Worm (Caenorhabditis elegans) whole organism, mixed stage, embryonic: Measurements from ENCODE around the gene mpz-6.
"Not testable (repeated sequence)": the region's sequence is repeated elsewhere in the genome, so short reads cannot be mapped to it uniquely, and the experiment has no call there.

ENCODE experiments used
- M03D4.4 ChIP-seq: sonication (generic microtip); optimal IDR thresholded peaks from 2 replicates; lab custom pipeline; 2017; ENCODE audit warnings: mild to moderate bottlenecking, missing genetic modification characterization, missing compliant biosample characterization
- blmp-1 ChIP-seq: fragments of 150-350 bp; optimal IDR thresholded peaks from 2 replicates; lab custom pipeline; 2014; ENCODE audit warnings: missing biosample characterization, missing genetic modification characterization
- ceh-39 ChIP-seq: fragments of 150-350 bp; optimal IDR thresholded peaks from 2 replicates; lab custom pipeline; 2014; ENCODE audit warnings: missing biosample characterization, missing genetic modification characterization
- ceh-43 ChIP-seq: fragments of 200-800 bp; sonication (Bioruptor generic); optimal IDR thresholded peaks from 2 replicates; lab custom pipeline; 2018; ENCODE audit warnings: mild to moderate bottlenecking, missing genetic modification characterization, moderate library complexity, missing compliant biosample characterization
- ceh-83 ChIP-seq: fragments of 200-800 bp; sonication (Bioruptor generic); optimal IDR thresholded peaks from 2 replicates; lab custom pipeline; 2018; ENCODE audit warnings: mild to moderate bottlenecking, missing genetic modification characterization, missing compliant biosample characterization
- ces-1 ChIP-seq: fragments of 150-350 bp; optimal IDR thresholded peaks from 2 replicates; lab custom pipeline; 2014; ENCODE audit warnings: missing biosample characterization, missing genetic modification reagents, missing genetic modification characterization
- cnd-1 ChIP-seq: fragments of 200-800 bp; sonication (Bioruptor generic); optimal IDR thresholded peaks from 2 replicates; lab custom pipeline; 2018; ENCODE audit warnings: mild to moderate bottlenecking, missing genetic modification characterization, missing compliant biosample characterization
- drap-1 ChIP-seq: fragments of 200-800 bp; sonication (Bioruptor generic); optimal IDR thresholded peaks from 3 replicates; lab custom pipeline; 2018; ENCODE audit warnings: mild to moderate bottlenecking, missing genetic modification characterization, missing compliant biosample characterization
- elt-3 ChIP-seq: fragments of 150-350 bp; optimal IDR thresholded peaks from 2 replicates; lab custom pipeline; 2014; ENCODE audit warnings: missing biosample characterization, missing genetic modification characterization
- flh-1 ChIP-seq: fragments of 200-800 bp; sonication (Bioruptor generic); optimal IDR thresholded peaks from 2 replicates; lab custom pipeline; 2018; ENCODE audit warnings: mild to moderate bottlenecking, missing genetic modification characterization, moderate library complexity, missing compliant biosample characterization
- hlh-1 ChIP-seq: fragments of 150-350 bp; optimal IDR thresholded peaks from 2 replicates; lab custom pipeline; 2014; ENCODE audit warnings: missing biosample characterization, missing genetic modification reagents, missing genetic modification characterization
- lin-13 ChIP-seq: fragments of 150-350 bp; optimal IDR thresholded peaks from 2 replicates; lab custom pipeline; 2014; ENCODE audit warnings: missing biosample characterization, missing genetic modification characterization
- lin-32 ChIP-seq: fragments of 200-800 bp; sonication (Bioruptor generic); optimal IDR thresholded peaks from 2 replicates; lab custom pipeline; 2018; ENCODE audit warnings: mild to moderate bottlenecking, missing genetic modification characterization, missing compliant biosample characterization
- lsy-2 ChIP-seq: fragments of 150-350 bp; optimal IDR thresholded peaks from 2 replicates; lab custom pipeline; 2014; ENCODE audit warnings: missing biosample characterization, missing genetic modification characterization
- mab-5 ChIP-seq: fragments of 150-350 bp; optimal IDR thresholded peaks from 2 replicates; lab custom pipeline; 2014; ENCODE audit warnings: missing biosample characterization, missing genetic modification characterization
- mep-1 ChIP-seq: fragments of 150-350 bp; optimal IDR thresholded peaks from 2 replicates; lab custom pipeline; 2017; ENCODE audit warnings: missing biosample characterization, missing genetic modification reagents, missing genetic modification characterization, inconsistent platforms
- mls-2 ChIP-seq: sonication (generic microtip); optimal IDR thresholded peaks from 2 replicates; lab custom pipeline; 2016; ENCODE audit warnings: mild to moderate bottlenecking, missing genetic modification characterization, moderate library complexity, missing compliant biosample characterization
- nhr-12 ChIP-seq: fragments of 150-350 bp; optimal IDR thresholded peaks from 2 replicates; lab custom pipeline; 2014; ENCODE audit warnings: missing biosample characterization, missing genetic modification characterization
- nhr-2 ChIP-seq: fragments of 150-350 bp; optimal IDR thresholded peaks from 2 replicates; lab custom pipeline; 2014; ENCODE audit warnings: missing biosample characterization, missing genetic modification characterization
- nhr-76 ChIP-seq: sonication (generic microtip); optimal IDR thresholded peaks from 2 replicates; lab custom pipeline; 2017; ENCODE audit warnings: missing biosample characterization, missing genetic modification characterization
- pha-4 ChIP-seq: fragments of 150-350 bp; optimal IDR thresholded peaks from 2 replicates; lab custom pipeline; 2018; ENCODE audit warnings: missing biosample characterization, missing genetic modification reagents, missing genetic modification characterization
- sem-2 ChIP-seq: fragments of 200-800 bp; sonication (Bioruptor generic); optimal IDR thresholded peaks from 2 replicates; lab custom pipeline; 2018; ENCODE audit warnings: mild to moderate bottlenecking, missing genetic modification characterization, missing compliant biosample characterization
- snpc-4 ChIP-seq: fragments of 150-350 bp; optimal IDR thresholded peaks from 2 replicates; lab custom pipeline; 2014; ENCODE audit warnings: missing biosample characterization, missing genetic modification characterization
- sptf-1 ChIP-seq: sonication (generic microtip); optimal IDR thresholded peaks from 2 replicates; lab custom pipeline; 2017; ENCODE audit warnings: mild to moderate bottlenecking, missing genetic modification characterization, moderate library complexity, missing compliant biosample characterization
- tbx-8 ChIP-seq: fragments of 200-800 bp; sonication (Bioruptor generic); optimal IDR thresholded peaks from 2 replicates; lab custom pipeline; 2018; ENCODE audit warnings: mild to moderate bottlenecking, missing genetic modification characterization, moderate library complexity, missing compliant biosample characterization
- unc-120 ChIP-seq: sonication (generic microtip); optimal IDR thresholded peaks from 2 replicates; lab custom pipeline; 2017; ENCODE audit warnings: missing genetic modification characterization, missing compliant biosample characterization; ENCODE audit not compliant: poor library complexity, severe bottlenecking
- unc-62 ChIP-seq: fragments of 150-350 bp; optimal IDR thresholded peaks from 2 replicates; lab custom pipeline; 2014; ENCODE audit warnings: missing biosample characterization, missing genetic modification reagents, missing genetic modification characterization
- zip-8 ChIP-seq: fragments of 150-350 bp; optimal IDR thresholded peaks from 2 replicates; lab custom pipeline; 2014; ENCODE audit warnings: missing biosample characterization, missing genetic modification characterization

mpz-6 gene

ce11 chrII:9407020-9407419, at the start of gene mpz-6:
Gene mpz-6, minus strand, starts transcription at chrII:9407120.
- TF ChIP-seq nhr-76 (tag; lab: Kevin White, UChicago) (no peak), drap-1 (no peak), unc-62 (GFP tag; lab: Kevin White, UChicago) (no peak), elt-3 (tag; lab: Kevin White, UChicago) (no peak), mab-5 (tag; lab: Kevin White, UChicago) (no peak), cnd-1 (tag; lab: Kevin White, UChicago) (no peak), flh-1 (GFP tag; lab: Kevin White, UChicago) (no peak)

- TF ChIP-seq nhr-12 (tag; lab: Kevin White, UChicago), result no peak
- TF ChIP-seq ceh-43 (GFP tag; lab: Kevin White, UChicago), result no peak
- no peak for TF ChIP-seq nhr-2 (tag; lab: Kevin White, UChicago)
- TF ChIP-seq mls-2 (tag; lab: Kevin White, UChicago), result no peak
- no peak for TF ChIP-seq sem-2 (GFP tag; lab: Kevin White, UChicago)
- TF ChIP-seq sptf-1, result no peak
- TF ChIP-seq snpc-4 (tag; lab: Kevin White, UChicago), result no peak
- no peak for TF ChIP-seq unc-120
- no peak for TF ChIP-seq cnd-1 (tag; lab: Kevin White, UChicago)
- TF ChIP-seq ceh-39 (tag; lab: Kevin White, UChicago), result no peak
- no peak for TF ChIP-seq pha-4 (tag; lab: Kevin White, UChicago)
- TF ChIP-seq, all 35 proteins: peak for 0
Observed at ce11 chrII:9454304-9454703, 47.4 kb upstream of the mpz-6 start, which contains the start of gene chil-19. Gene chil-19, minus strand, starts transcription at chrII:9454404.

- not testable (repeated sequence) for TF ChIP-seq ceh-83; nhr-76 (tag; lab: Kevin White, UChicago); pha-4 (tag; lab: Kevin White, UChicago)
Observed at ce11 chrII:9452172-9452571, 45.3 kb upstream of the mpz-6 start, which contains the start of gene R09D1.12. Gene R09D1.12, minus strand, starts transcription at chrII:9452272.

- TF ChIP-seq ceh-39 (tag; lab: Kevin White, UChicago), result no peak
- TF ChIP-seq ceh-43 (GFP tag; lab: Kevin White, UChicago), result no peak
- TF ChIP-seq lsy-2 (tag; lab: Kevin White, UChicago), result no peak
- TF ChIP-seq pha-4 (tag; lab: Kevin White, UChicago), result no peak
- TF ChIP-seq zip-8, result no peak
- no peak for TF ChIP-seq nhr-2 (tag; lab: Kevin White, UChicago)
- TF ChIP-seq blmp-1, result no peak
- TF ChIP-seq mep-1 (tag; lab: Kevin White, UChicago), result no peak
- no peak for TF ChIP-seq lin-13 (tag; lab: Kevin White, UChicago)
- TF ChIP-seq lin-32 (GFP tag; lab: Kevin White, UChicago), result no peak
- TF ChIP-seq mls-2 (tag; lab: Kevin White, UChicago), result no peak
- no peak for TF ChIP-seq snpc-4 (tag; lab: Kevin White, UChicago)
- TF ChIP-seq M03D4.4, result no peak
- no peak for TF ChIP-seq hlh-1 (tag; lab: Kevin White, UChicago)
- no peak for TF ChIP-seq flh-1 (GFP tag; lab: Kevin White, UChicago)
Observed at ce11 chrII:9447965-9448364, 41.0 kb upstream of the mpz-6 start, which contains the start of gene chil-18. Gene chil-18, plus strand, starts transcription at chrII:9448265.

- no peak for TF ChIP-seq nhr-2 (tag; lab: Kevin White, UChicago)
- TF ChIP-seq ceh-39 (tag; lab: Kevin White, UChicago), result no peak
- no peak for TF ChIP-seq tbx-8 (GFP tag; lab: Kevin White, UChicago)
- no peak for TF ChIP-seq mls-2 (tag; lab: Kevin White, UChicago)
- TF ChIP-seq, all 35 proteins: peak for 0
Observed at ce11 chrII:9445368-9445767, 38.4 kb upstream of the mpz-6 start, which contains the start of gene R09D1.13. Gene R09D1.13, minus strand, starts transcription at chrII:9445468.

ce11 chrII:9443522-9443921, 36.6 kb upstream of the mpz-6 start, which contains the start of gene chil-15:
Gene chil-15, minus strand, starts transcription at chrII:9443622.
- TF ChIP-seq M03D4.4 (no peak), lsy-2 (tag; lab: Kevin White, UChicago) (no peak), ceh-43 (GFP tag; lab: Kevin White, UChicago) (no peak), ces-1 (no peak), mep-1 (tag; lab: Kevin White, UChicago) (no peak), nhr-12 (tag; lab: Kevin White, UChicago) (no peak), snpc-4 (tag; lab: Kevin White, UChicago) (no peak), tbx-8 (GFP tag; lab: Kevin White, UChicago) (no peak), pha-4 (tag; lab: Kevin White, UChicago) (no peak), cnd-1 (tag; lab: Kevin White, UChicago) (no peak), elt-3 (tag; lab: Kevin White, UChicago) (no peak), lin-32 (GFP tag; lab: Kevin White, UChicago) (no peak), sem-2 (GFP tag; lab: Kevin White, UChicago) (no peak)
